Fruit fly (Drosophila melanogaster): ENCODE results near the gene sl.
A peak's percentile ranks its signal among the peaks of the same experiment; 100 is the strongest.

Gene sl

dm6 chrX:16374059-16374458, 23.9 kb downstream of the sl start:
- TF ChIP-seq eg (GFP tag; IDR thresholded peaks at IDR 0.05) (no peak), Ets96B (tag; optimal IDR thresholded peaks at IDR 0.05) (no peak), Gug (GFP tag; IDR thresholded peaks at IDR 0.05) (no peak), Sox14 (GFP tag; optimal IDR thresholded peaks at IDR 0.05) (no peak), esn (GFP tag; optimal IDR thresholded peaks at IDR 0.05) (no peak), svp (GFP tag) (no peak), Hr4 (GFP tag; optimal IDR thresholded peaks at IDR 0.05) (no peak), topi (GFP tag; optimal IDR thresholded peaks at IDR 0.05) (no peak), dsx (GFP tag; optimal IDR thresholded peaks at IDR 0.05; ENCODE audit: poor library complexity, severe bottlenecking) (no peak), CG32006 (GFP tag; optimal IDR thresholded peaks at IDR 0.05) (no peak)

- TF ChIP-seq topi (GFP tag; optimal IDR thresholded peaks at IDR 0.05) = no peak
- TF ChIP-seq fkh (GFP tag; optimal IDR thresholded peaks at IDR 0.05) = peak; percentile 86
- TF ChIP-seq Eip78C (GFP tag) = peak; percentile 62
- TF ChIP-seq CG3032 (tag; optimal IDR thresholded peaks at IDR 0.05) = no peak
- peak; percentile 14; the same call in 1 of the 2 replicates for TF ChIP-seq CG15336 (GFP tag; IDR thresholded peaks at IDR 0.05)
Observed at dm6 chrX:16383667-16384515, 33.8 kb downstream of the sl start.

- TF ChIP-seq svp (GFP tag) (no peak), CG10669 (GFP tag; optimal IDR thresholded peaks at IDR 0.05) (no peak), eg (GFP tag; IDR thresholded peaks at IDR 0.05) (peak; percentile 68), fd59A (GFP tag; optimal IDR thresholded peaks at IDR 0.05) (peak; percentile 19), pdm3 (GFP tag; optimal IDR thresholded peaks at IDR 0.05) (no peak), CG10631 (GFP tag; optimal IDR thresholded peaks at IDR 0.05) (peak; percentile 65), CG31627 (GFP tag; optimal IDR thresholded peaks at IDR 0.05) (peak; percentile 75), achi (GFP tag; optimal IDR thresholded peaks at IDR 0.05) (no peak), Eip93F (GFP tag; optimal IDR thresholded peaks at IDR 0.05) (peak; percentile 28), ss (GFP tag; optimal IDR thresholded peaks at IDR 0.05) (no peak), CG8632 (GFP tag; optimal IDR thresholded peaks at IDR 0.05) (peak; percentile 3), CG11762 (GFP tag; optimal IDR thresholded peaks at IDR 0.05; ENCODE audit: insufficient read depth) (no peak), Ets96B (tag; optimal IDR thresholded peaks at IDR 0.05) (peak; percentile 49), CG34406 (GFP tag; optimal IDR thresholded peaks at IDR 0.05) (no peak), CG7368 (GFP tag; optimal IDR thresholded peaks at IDR 0.05) (no peak), CG32006 (GFP tag; optimal IDR thresholded peaks at IDR 0.05) (no peak), topi (GFP tag; optimal IDR thresholded peaks at IDR 0.05) (peak; percentile 43), CG16779 (tag; optimal IDR thresholded peaks at IDR 0.05) (no peak), CG11294 (GFP tag; IDR thresholded peaks at IDR 0.05) (no peak), salr (GFP tag; optimal IDR thresholded peaks at IDR 0.05) (no peak), CG6808 (GFP tag; optimal IDR thresholded peaks at IDR 0.05) (no peak), CG3919 (GFP tag; optimal IDR thresholded peaks at IDR 0.05) (no peak), dac (GFP tag; optimal IDR thresholded peaks at IDR 0.05) (no peak), CG8319 (GFP tag; optimal IDR thresholded peaks at IDR 0.05) (peak; percentile 9), cyc (GFP tag; optimal IDR thresholded peaks at IDR 0.05) (peak; percentile 62), Lpt (GFP tag; optimal IDR thresholded peaks at IDR 0.05) (peak; percentile 44), Ets21C (GFP tag; optimal IDR thresholded peaks at IDR 0.05) (peak; percentile 56), OdsH (GFP tag; optimal IDR thresholded peaks at IDR 0.05) (no peak), esn (GFP tag; optimal IDR thresholded peaks at IDR 0.05) (peak; percentile 51), fkh (GFP tag; optimal IDR thresholded peaks at IDR 0.05) (peak; percentile 76), CG15336 (GFP tag; IDR thresholded peaks at IDR 0.05) (peak; percentile 16; the same call in 1 of the 2 replicates), CG6276 (GFP tag; optimal IDR thresholded peaks at IDR 0.05) (no peak), CG3032 (tag; optimal IDR thresholded peaks at IDR 0.05) (peak; percentile 75), CG8119 (GFP tag; IDR thresholded peaks at IDR 0.05) (peak; percentile 48; the same call in 1 of the 3 replicates), CG6792 (GFP tag; optimal IDR thresholded peaks at IDR 0.05) (peak; percentile 6), Blimp-1 (GFP tag; optimal IDR thresholded peaks at IDR 0.05) (peak; percentile 62), acj6 (GFP tag; optimal IDR thresholded peaks at IDR 0.05) (no peak), Sox14 (GFP tag; optimal IDR thresholded peaks at IDR 0.05) (peak; percentile 19), Eip78C (GFP tag) (peak; percentile 66)
Observed at dm6 chrX:16384843-16385726, 35.0 kb downstream of the sl start, which contains the start of the genes CG9992 and CG4239. Gene CG9992 (minus strand): TSS chrX:16384908. Gene CG4239 (plus strand): TSS chrX:16385278.

Data from whole organism, prepupa.